Worm (Caenorhabditis elegans) whole organism, late embryonic: ENCODE measurements around the gene sri-54.

Source experiments
- K09A11.1 ChIP-seq: sonication (generic microtip); optimal IDR thresholded peaks from 2 replicates; lab custom pipeline; 2017; ENCODE audit warnings: antibody characterized with exemption, mild to moderate bottlenecking, missing genetic modification characterization, missing compliant biosample characterization; ENCODE audit not compliant: insufficient read depth
- ceh-34 ChIP-seq: sonication (generic microtip); optimal IDR thresholded peaks from 2 replicates; lab custom pipeline; 2016; ENCODE audit warnings: mild to moderate bottlenecking, missing genetic modification characterization, missing compliant biosample characterization
- fkh-6 ChIP-seq: sonication (generic microtip); optimal IDR thresholded peaks from 2 replicates; lab custom pipeline; 2016; ENCODE audit warnings: missing genetic modification characterization, missing compliant biosample characterization
- hlh-6 ChIP-seq: sonication (generic microtip); optimal IDR thresholded peaks from 2 replicates; lab custom pipeline; 2016; ENCODE audit warnings: missing genotype, missing genetic modification characterization, missing compliant biosample characterization
- sox-4 ChIP-seq: sonication (generic microtip); optimal IDR thresholded peaks from 2 replicates; lab custom pipeline; 2017; ENCODE audit warnings: mild to moderate bottlenecking, missing genetic modification characterization, inconsistent platforms, missing compliant biosample characterization

DNA sequence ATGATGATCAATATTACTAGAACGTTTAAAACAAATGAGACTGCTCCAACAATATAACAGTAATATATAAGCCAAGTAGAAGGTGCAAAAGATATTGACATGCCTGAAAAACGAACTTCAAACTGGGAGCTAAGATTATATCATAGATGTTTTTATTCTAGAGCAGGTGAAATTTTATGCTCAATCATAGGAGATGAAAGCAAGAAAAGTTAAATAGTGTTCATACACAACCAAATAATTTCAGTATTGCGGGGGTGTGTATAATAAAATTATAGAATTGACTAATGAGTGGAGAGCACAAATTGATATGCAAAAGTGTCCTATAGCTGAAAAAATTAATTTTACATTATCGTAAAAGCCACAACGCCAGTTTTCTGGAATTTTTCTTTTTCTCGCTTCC, 21.3 kb upstream of the sri-54 start, which contains the start of gene sri-34:
- TF ChIP-seq hlh-6 (tag; lab: Kevin White, UChicago), result no peak
- TF ChIP-seq fkh-6 (tag; lab: Kevin White, UChicago), result no peak
- no peak for TF ChIP-seq sox-4
- no peak for TF ChIP-seq ceh-34 (tag; lab: Kevin White, UChicago)
- TF ChIP-seq K09A11.1, result no peak
